Worm (Caenorhabditis elegans): Measurements from ENCODE around the gene Y17D7B.2.

DNA sequence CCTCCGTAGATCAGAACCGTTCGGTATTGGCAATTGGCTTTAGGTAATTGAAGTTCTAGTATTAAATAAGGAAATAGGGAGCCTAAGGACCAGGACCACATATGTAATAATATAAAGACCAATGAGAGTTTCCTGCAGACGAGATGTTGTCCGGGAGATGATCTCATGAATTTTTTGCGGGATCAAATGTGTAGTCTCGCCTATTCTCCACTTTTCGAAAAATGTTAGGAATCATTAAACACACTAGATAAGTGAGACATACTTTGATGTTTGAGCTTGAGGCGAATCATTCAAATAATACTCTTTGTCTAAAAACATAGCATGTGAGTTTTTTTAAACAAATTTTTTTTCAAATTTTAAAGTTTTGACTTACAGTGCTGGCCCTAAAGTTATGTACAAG, 34.5 kb upstream of the Y17D7B.2 start, which contains the start of gene F11D11.6:
- TF ChIP-seq hlh-15 (tag; optimal IDR thresholded peaks at IDR 0.05) (no peak), dve-1 (tag; optimal IDR thresholded peaks at IDR 0.05) (no peak), pag-3 (tag; optimal IDR thresholded peaks at IDR 0.05; ENCODE audit: borderline replicate concordance) (no peak), ama-1 (optimal IDR thresholded peaks at IDR 0.05) (no peak), madf-2 (tag; optimal IDR thresholded peaks at IDR 0.05) (no peak), lin-11 (tag; optimal IDR thresholded peaks at IDR 0.05) (no peak), ceh-9 (tag; optimal IDR thresholded peaks at IDR 0.05) (no peak), pqm-1 (tag; optimal IDR thresholded peaks at IDR 0.05) (no peak), tbx-2 (tag; optimal IDR thresholded peaks at IDR 0.05) (no peak), sox-4 (tag; optimal IDR thresholded peaks at IDR 0.05) (no peak), F13H6.1 (tag; optimal IDR thresholded peaks at IDR 0.05) (no peak), hlh-13 (GFP tag; optimal IDR thresholded peaks at IDR 0.05) (no peak), nhr-11 (tag; optimal IDR thresholded peaks at IDR 0.05) (no peak), dmd-4 (tag; optimal IDR thresholded peaks at IDR 0.05; ENCODE audit: borderline replicate concordance) (no peak)

All from whole organism, late embryonic.